Fruit fly (Drosophila melanogaster) whole organism, adult: ENCODE data around the gene CG14696.

Source experiments
- CG11617 ChIP-seq: fragments of 200-800 bp; sonication (Bioruptor generic); optimal IDR thresholded peaks from 2 replicates; lab custom pipeline; 2017; ENCODE audit warnings: mild to moderate bottlenecking, missing biosample characterization, missing genetic modification reagents, missing genetic modification characterization
- CG12768 ChIP-seq: fragments of 200-800 bp; sonication (Bioruptor generic); optimal IDR thresholded peaks from 2 replicates; lab custom pipeline; 2017; ENCODE audit warnings: missing biosample characterization, missing genetic modification characterization, mild to moderate bottlenecking, moderate library complexity, missing genetic modification reagents
- CG14711 ChIP-seq: fragments of 200-800 bp; sonication (Bioruptor generic); optimal IDR thresholded peaks from 2 replicates; lab custom pipeline; 2018; ENCODE audit warnings: missing biosample characterization, mild to moderate bottlenecking, missing genetic modification characterization, moderate library complexity
- CG5204 ChIP-seq: fragments of 200-800 bp; sonication (Bioruptor generic); optimal IDR thresholded peaks from 2 replicates; lab custom pipeline; 2016; ENCODE audit warnings: missing biosample characterization, missing genetic modification characterization
- CG7045 ChIP-seq: fragments of 200-800 bp; sonication (Bioruptor generic); optimal IDR thresholded peaks from 2 replicates; lab custom pipeline; 2017; ENCODE audit warnings: missing biosample characterization, mild to moderate bottlenecking, missing genetic modification characterization
- CG7101 ChIP-seq: fragments of 200-800 bp; sonication (Bioruptor generic); optimal IDR thresholded peaks from 2 replicates; lab custom pipeline; 2018; ENCODE audit warnings: missing biosample characterization, mild to moderate bottlenecking, missing genetic modification characterization, moderate library complexity
- Clk ChIP-seq: fragments of 200-800 bp; sonication (Bioruptor generic); optimal IDR thresholded peaks from 2 replicates; lab custom pipeline; 2017; ENCODE audit warnings: missing biosample characterization, missing genetic modification characterization
- Crg-1 ChIP-seq: fragments of 200-800 bp; sonication (Bioruptor generic); optimal IDR thresholded peaks from 2 replicates; lab custom pipeline; 2016; ENCODE audit warnings: missing biosample characterization, missing genetic modification characterization
- Hr96 ChIP-seq: fragments of 200-800 bp; sonication (Bioruptor generic); optimal IDR thresholded peaks from 2 replicates; lab custom pipeline; 2016; ENCODE audit warnings: missing biosample characterization, missing genetic modification characterization
- Mnt ChIP-seq: fragments of 200-800 bp; sonication (Bioruptor generic); optimal IDR thresholded peaks from 2 replicates; lab custom pipeline; 2016; ENCODE audit warnings: missing biosample characterization, mild to moderate bottlenecking, missing genetic modification characterization
- bab1 ChIP-seq: fragments of 200-800 bp; sonication (Bioruptor generic); optimal IDR thresholded peaks from 3 replicates; lab custom pipeline; 2019; ENCODE audit warnings: missing biosample characterization, mild to moderate bottlenecking, missing genetic modification characterization, moderate library complexity
- cic ChIP-seq: fragments of 200-800 bp; sonication (Bioruptor generic); optimal IDR thresholded peaks from 2 replicates; lab custom pipeline; 2017; ENCODE audit warnings: missing biosample characterization, mild to moderate bottlenecking, missing genetic modification characterization, moderate library complexity
- ovo ChIP-seq: fragments of 200-800 bp; sonication (Bioruptor generic); optimal IDR thresholded peaks from 2 replicates; lab custom pipeline; 2016; ENCODE audit warnings: missing biosample characterization, missing genetic modification characterization
- pad ChIP-seq: fragments of 200-800 bp; sonication (Bioruptor generic); optimal IDR thresholded peaks from 3 replicates; lab custom pipeline; 2017; ENCODE audit warnings: missing biosample characterization, missing genetic modification characterization, mild to moderate bottlenecking, moderate library complexity, missing genetic modification reagents
- tj ChIP-seq: fragments of 200-800 bp; sonication (Bioruptor generic); optimal IDR thresholded peaks from 3 replicates; lab custom pipeline; 2017; ENCODE audit warnings: missing biosample characterization, mild to moderate bottlenecking, missing genetic modification characterization, moderate library complexity
- toe ChIP-seq: fragments of 200-800 bp; sonication (Bioruptor generic); optimal IDR thresholded peaks from 2 replicates; lab custom pipeline; 2016; ENCODE audit warnings: missing biosample characterization, missing genetic modification characterization

CG14696 gene

DNA sequence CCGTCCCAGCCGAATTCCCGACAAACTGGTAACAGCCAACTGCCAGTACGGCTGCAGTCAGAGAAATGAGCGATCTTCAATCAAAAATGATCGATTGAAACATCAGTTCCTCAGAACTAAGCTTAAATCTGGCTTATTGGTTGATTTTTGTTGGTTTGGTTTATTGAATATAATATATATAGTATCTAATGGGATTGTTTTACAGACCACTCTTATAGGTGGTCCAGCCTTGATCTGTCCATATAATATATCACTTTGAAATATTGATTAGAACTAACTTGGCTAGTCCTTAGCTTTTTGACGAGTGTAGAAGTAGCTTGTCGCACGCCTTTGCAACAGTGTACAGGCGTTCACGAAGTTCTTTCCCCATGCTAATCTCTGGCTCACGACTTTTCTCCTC, 42.4 kb downstream of the CG14696 start:
- TF ChIP-seq CG5204 (GFP tag; lab: Kevin White, UChicago) (no peak), Hr96 (GFP tag; lab: Kevin White, UChicago) (no peak), CG7045 (GFP tag; lab: Kevin White, UChicago) (no peak), ovo (no peak), CG12768 (GFP tag; lab: Kevin White, UChicago) (no peak), cic (GFP tag; lab: Kevin White, UChicago) (no peak), Clk (no peak)

DNA sequence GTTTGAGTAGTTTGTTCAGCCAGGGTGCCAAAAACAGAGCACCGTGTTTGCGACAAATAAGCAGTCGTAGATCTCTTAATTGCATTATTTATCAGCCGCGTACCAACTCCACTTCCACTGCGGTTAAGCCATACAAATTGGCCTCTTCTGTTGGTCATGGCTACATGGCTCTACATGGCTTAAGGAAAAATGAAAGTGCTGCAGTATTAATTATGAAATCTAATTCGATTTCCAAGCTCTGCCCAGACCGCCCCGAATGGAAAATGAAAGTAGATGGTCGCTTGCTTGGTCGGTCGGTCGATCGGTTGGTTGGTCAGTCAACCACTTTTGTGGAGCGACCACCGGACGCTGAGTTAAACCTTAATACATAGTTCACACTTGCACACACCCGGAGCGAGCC, 47.9 kb downstream of the CG14696 start:
- TF ChIP-seq toe (no peak), CG5204 (GFP tag; lab: Kevin White, UChicago) (no peak)

DNA sequence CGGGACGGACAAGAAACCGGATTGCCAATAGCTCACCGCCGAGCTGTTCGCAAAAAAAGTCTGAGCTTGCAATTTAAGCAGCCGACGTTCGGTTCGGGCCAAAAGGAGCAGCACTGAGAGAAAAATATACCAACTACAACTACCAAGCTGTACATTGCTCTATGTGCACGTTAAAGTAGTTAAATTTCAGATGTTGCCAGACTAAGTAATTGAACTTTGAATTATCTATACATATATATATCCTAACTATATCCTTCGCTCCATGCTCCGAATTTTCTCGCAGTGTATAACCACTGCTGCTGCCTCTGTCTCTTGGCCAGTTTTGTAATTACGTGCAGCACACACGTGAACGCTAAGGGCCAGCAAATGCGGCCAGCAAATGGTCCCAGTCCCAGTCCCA, 49.9 kb downstream of the CG14696 start:
- TF ChIP-seq tj (no peak), Crg-1 (GFP tag; lab: Kevin White, UChicago) (no peak), pad (GFP tag; lab: Kevin White, UChicago) (no peak)

DNA sequence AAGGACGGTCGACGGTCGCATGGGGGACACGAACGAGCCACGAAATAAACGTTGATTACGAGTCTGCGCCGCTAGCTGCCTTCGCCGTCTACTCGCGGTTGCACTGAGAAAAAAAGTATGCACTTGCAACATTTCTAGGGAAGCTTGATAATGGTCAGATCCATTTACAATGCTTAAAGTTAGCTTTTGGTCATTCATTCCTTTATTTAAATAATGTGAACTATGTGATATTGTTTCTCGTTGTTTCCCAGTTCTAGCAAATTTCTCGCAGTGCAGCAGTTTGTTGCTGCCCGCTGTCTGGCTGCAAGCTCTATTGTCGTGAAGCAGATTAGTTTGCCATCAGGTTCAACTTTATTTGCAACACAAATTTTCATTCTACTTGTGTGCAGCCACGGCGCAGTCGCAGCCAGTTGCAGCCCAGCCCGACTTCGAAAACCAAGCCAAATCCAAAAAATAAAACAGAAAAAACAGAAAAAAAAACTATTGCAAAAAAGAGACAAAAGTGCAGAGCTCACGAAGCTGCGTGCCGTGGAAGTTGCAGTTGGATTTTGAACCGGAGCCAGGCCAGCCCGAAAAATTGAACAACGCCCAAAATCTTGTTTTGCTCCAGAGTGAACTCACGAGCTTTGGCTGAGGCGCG, 52.2 kb downstream of the CG14696 start:
- no peak for TF ChIP-seq Clk
- no peak for TF ChIP-seq CG12768 (GFP tag; lab: Kevin White, UChicago)
- TF ChIP-seq tj, result no peak
- TF ChIP-seq CG11617 (GFP tag; lab: Kevin White, UChicago), result no peak
- no peak for TF ChIP-seq CG7045 (GFP tag; lab: Kevin White, UChicago)
- TF ChIP-seq CG5204 (GFP tag; lab: Kevin White, UChicago), result no peak
- TF ChIP-seq Mnt (GFP tag; lab: Kevin White, UChicago), result no peak
- TF ChIP-seq CG7101 (tag; lab: Kevin White, UChicago), result no peak
- no peak for TF ChIP-seq bab1 (GFP tag; lab: Kevin White, UChicago)
- TF ChIP-seq CG14711 (tag; lab: Kevin White, UChicago), result no peak
- TF ChIP-seq Crg-1 (GFP tag; lab: Kevin White, UChicago), result no peak
